Worm (Caenorhabditis elegans) whole organism, L1 larva: Measurements from ENCODE around the gene pqn-39.

Experiments used
- C04F5.9 ChIP-seq: sonication (generic microtip); optimal IDR thresholded peaks from 2 replicates; lab custom pipeline; 2016; ENCODE audit warnings: missing genetic modification characterization, missing compliant biosample characterization
- C16A3.4 ChIP-seq: fragments of 150-350 bp; optimal IDR thresholded peaks from 2 replicates; lab custom pipeline; 2014; ENCODE audit warnings: missing biosample characterization, missing genetic modification characterization
- C34B4.2 ChIP-seq: sonication (generic microtip); optimal IDR thresholded peaks from 2 replicates; lab custom pipeline; 2017; ENCODE audit warnings: mild to moderate bottlenecking, missing genetic modification characterization, missing compliant biosample characterization
- alr-1 ChIP-seq: fragments of 200-800 bp; sonication (Bioruptor generic); optimal IDR thresholded peaks from 2 replicates; lab custom pipeline; 2018; ENCODE audit warnings: borderline replicate concordance, mild to moderate bottlenecking, missing genetic modification characterization, missing compliant biosample characterization
- aly-2 ChIP-seq: fragments of 150-350 bp; optimal IDR thresholded peaks from 2 replicates; lab custom pipeline; 2014; ENCODE audit warnings: missing biosample characterization, missing genetic modification characterization
- ama-1 ChIP-seq: fragments of 150-350 bp; optimal IDR thresholded peaks from 2 replicates; lab custom pipeline; 2014
- ceh-63 ChIP-seq: fragments of 200-800 bp; sonication (Bioruptor generic); optimal IDR thresholded peaks from 2 replicates; lab custom pipeline; 2018; ENCODE audit warnings: mild to moderate bottlenecking, missing genetic modification characterization, missing compliant biosample characterization
- ceh-8 ChIP-seq: fragments of 200-800 bp; sonication (Bioruptor generic); optimal IDR thresholded peaks from 2 replicates; lab custom pipeline; 2018; ENCODE audit warnings: mild to moderate bottlenecking, missing genetic modification characterization, moderate library complexity, missing compliant biosample characterization
- ceh-82 ChIP-seq, 3 experiments: fragments of 150-350 bp in 1 of 3; sonication (generic microtip) in 2 of 3; optimal IDR thresholded peaks; 2 replicates each; lab custom pipeline; 2014 to 2017; ENCODE audit warnings: missing biosample characterization in 3 of 3, missing genetic modification characterization in 3 of 3
- ceh-90 ChIP-seq: sonication (generic microtip); optimal IDR thresholded peaks from 2 replicates; lab custom pipeline; 2016; ENCODE audit warnings: missing genetic modification characterization, missing compliant biosample characterization
- dsc-1 ChIP-seq: sonication (generic microtip); optimal IDR thresholded peaks from 2 replicates; lab custom pipeline; 2016; ENCODE audit warnings: mild to moderate bottlenecking, missing genetic modification characterization, missing compliant biosample characterization
- efl-3 ChIP-seq: fragments of 200-800 bp; sonication (Bioruptor generic); optimal IDR thresholded peaks from 2 replicates; lab custom pipeline; 2018; ENCODE audit warnings: mild to moderate bottlenecking, missing genetic modification characterization, missing compliant biosample characterization
- egl-27 ChIP-seq, 2 experiments: fragments of 150-350 bp in 1 of 2; sonication (generic microtip); optimal IDR thresholded peaks; 3 replicates each; lab custom pipeline; 2017 to 2018; ENCODE audit warnings: missing biosample characterization in 2 of 2, missing genetic modification characterization in 2 of 2, missing genetic modification reagents in 2 of 2
- elt-3 ChIP-seq, 6 experiments: fragments of 150-350 bp in 1 of 6; sonication (generic microtip); optimal IDR thresholded peaks; 2 replicates each; lab custom pipeline; 2017 to 2018; ENCODE audit warnings: missing biosample characterization in 6 of 6, missing genetic modification characterization in 6 of 6, inconsistent platforms in 1 of 6
- fkh-10 ChIP-seq: sonication (generic microtip); optimal IDR thresholded peaks from 2 replicates; lab custom pipeline; 2017; ENCODE audit warnings: missing biosample characterization, missing genetic modification reagents, missing genetic modification characterization
- fkh-4 ChIP-seq: sonication (generic microtip); optimal IDR thresholded peaks from 2 replicates; lab custom pipeline; 2016; ENCODE audit warnings: missing compliant biosample characterization, missing genetic modification characterization, borderline replicate concordance
- fkh-8 ChIP-seq: sonication (generic microtip); optimal IDR thresholded peaks from 2 replicates; lab custom pipeline; 2016; ENCODE audit warnings: mild to moderate bottlenecking, missing genetic modification characterization, missing compliant biosample characterization
- fos-1 ChIP-seq: fragments of 150-350 bp; optimal IDR thresholded peaks from 2 replicates; lab custom pipeline; 2014; ENCODE audit warnings: missing biosample characterization, missing genetic modification characterization
- hlh-17 ChIP-seq: fragments of 200-800 bp; sonication (Bioruptor generic); optimal IDR thresholded peaks from 2 replicates; lab custom pipeline; 2018; ENCODE audit warnings: missing genetic modification characterization, mild to moderate bottlenecking, missing compliant biosample characterization, moderate library complexity, borderline replicate concordance
- hlh-4 ChIP-seq: sonication (generic microtip); optimal IDR thresholded peaks from 2 replicates; lab custom pipeline; 2016; ENCODE audit warnings: mild to moderate bottlenecking, missing genetic modification characterization, missing compliant biosample characterization
- hpl-2 ChIP-seq: fragments of 150-350 bp; optimal IDR thresholded peaks from 2 replicates; lab custom pipeline; 2014; ENCODE audit warnings: missing biosample characterization, missing genetic modification reagents, missing genetic modification characterization
- irx-1 ChIP-seq: sonication (generic microtip); optimal IDR thresholded peaks from 2 replicates; lab custom pipeline; 2016; ENCODE audit warnings: missing genetic modification characterization, missing compliant biosample characterization
- isw-1 ChIP-seq: fragments of 200-800 bp; sonication (Bioruptor generic); IDR thresholded peaks from 2 replicates; pipeline ENCODE4 v1.3.6; 2022; ENCODE audit warnings: missing genetic modification characterization, missing compliant biosample characterization
- jun-1 ChIP-seq: fragments of 150-350 bp; optimal IDR thresholded peaks from 2 replicates; lab custom pipeline; 2014; ENCODE audit warnings: missing biosample characterization, missing genetic modification reagents, missing genetic modification characterization
- lin-13 ChIP-seq: fragments of 150-350 bp; optimal IDR thresholded peaks from 2 replicates; lab custom pipeline; 2014; ENCODE audit warnings: missing biosample characterization, missing genetic modification reagents, missing genetic modification characterization
- lin-14 ChIP-seq: fragments of 200-800 bp; sonication (Bioruptor generic); optimal IDR thresholded peaks from 2 replicates; lab custom pipeline; 2018; ENCODE audit warnings: mild to moderate bottlenecking, missing genetic modification characterization, moderate library complexity, missing compliant biosample characterization
- lin-15B ChIP-seq: fragments of 150-350 bp; sonication (generic microtip); optimal IDR thresholded peaks from 3 replicates; lab custom pipeline; 2014; ENCODE audit warnings: missing biosample characterization, missing genetic modification characterization
- lsy-2 ChIP-seq, 2 experiments: fragments of 150-350 bp; optimal IDR thresholded peaks; 2 replicates each; lab custom pipeline; 2014; ENCODE audit warnings: missing biosample characterization in 2 of 2, missing genetic modification characterization in 2 of 2
- mab-9 ChIP-seq: fragments of 200-800 bp; sonication (Bioruptor generic); IDR thresholded peaks from 2 replicates; pipeline ENCODE4 v1.3.6; 2022; ENCODE audit warnings: missing genetic modification reagents, missing genetic modification characterization, missing compliant biosample characterization
- mef-2 ChIP-seq: fragments of 150-350 bp; optimal IDR thresholded peaks from 2 replicates; lab custom pipeline; 2014; ENCODE audit warnings: missing biosample characterization, missing genetic modification characterization
- mep-1 ChIP-seq: fragments of 150-350 bp; optimal IDR thresholded peaks from 2 replicates; lab custom pipeline; 2014; ENCODE audit warnings: missing biosample characterization, missing genetic modification characterization
- nhr-11 ChIP-seq: fragments of 150-350 bp; optimal IDR thresholded peaks from 2 replicates; lab custom pipeline; 2014; ENCODE audit warnings: missing biosample characterization, missing genetic modification characterization
- nhr-19 ChIP-seq: fragments of 200-800 bp; sonication (Bioruptor generic); conservative IDR thresholded peaks from 2 replicates; pipeline ENCODE4 v1.3.6; 2022; ENCODE audit warnings: missing genetic modification characterization, missing compliant biosample characterization
- nhr-20 ChIP-seq: sonication (generic microtip); optimal IDR thresholded peaks from 2 replicates; lab custom pipeline; 2016; ENCODE audit warnings: mild to moderate bottlenecking, missing genetic modification characterization, missing compliant biosample characterization
- nhr-47 ChIP-seq: sonication (generic microtip); optimal IDR thresholded peaks from 2 replicates; lab custom pipeline; 2016; ENCODE audit warnings: mild to moderate bottlenecking, missing genetic modification characterization, moderate library complexity, missing compliant biosample characterization
- nhr-85 ChIP-seq: sonication (generic microtip); peaks from one replicate; lab custom pipeline; 2016; ENCODE audit warnings: missing genetic modification characterization, inconsistent platforms, missing compliant biosample characterization
- nhr-90 ChIP-seq: sonication (generic microtip); optimal IDR thresholded peaks from 2 replicates; lab custom pipeline; 2016; ENCODE audit warnings: mild to moderate bottlenecking, missing genetic modification characterization, missing compliant biosample characterization; ENCODE audit not compliant: poor library complexity
- pax-3 ChIP-seq: fragments of 200-800 bp; sonication (Bioruptor generic); optimal IDR thresholded peaks from 2 replicates; lab custom pipeline; 2018; ENCODE audit warnings: mild to moderate bottlenecking, missing genetic modification characterization, moderate library complexity, missing compliant biosample characterization
- skn-1 ChIP-seq: fragments of 150-350 bp; optimal IDR thresholded peaks from 2 replicates; lab custom pipeline; 2014; ENCODE audit warnings: missing biosample characterization, missing genetic modification characterization
- snu-23 ChIP-seq: sonication (generic microtip); optimal IDR thresholded peaks from 2 replicates; lab custom pipeline; 2016; ENCODE audit warnings: missing genetic modification characterization, missing compliant biosample characterization
- sox-4 ChIP-seq: sonication (generic microtip); optimal IDR thresholded peaks from 2 replicates; lab custom pipeline; 2016; ENCODE audit warnings: missing genetic modification characterization, missing compliant biosample characterization
- sptf-1 ChIP-seq: fragments of 150-350 bp; optimal IDR thresholded peaks from 2 replicates; lab custom pipeline; 2014; ENCODE audit warnings: missing biosample characterization, missing genetic modification characterization
- sup-37 ChIP-seq: fragments of 200-800 bp; sonication (Bioruptor generic); optimal IDR thresholded peaks from 2 replicates; lab custom pipeline; 2018; ENCODE audit warnings: mild to moderate bottlenecking, missing genetic modification characterization, missing compliant biosample characterization
- tbx-2 ChIP-seq: sonication (generic microtip); optimal IDR thresholded peaks from 2 replicates; lab custom pipeline; 2016; ENCODE audit warnings: missing genetic modification characterization, missing compliant biosample characterization
- unc-30 ChIP-seq: sonication (generic microtip); optimal IDR thresholded peaks from 2 replicates; lab custom pipeline; 2017; ENCODE audit warnings: missing biosample characterization, missing genetic modification characterization
- unc-86 ChIP-seq: sonication (generic microtip); optimal IDR thresholded peaks from 2 replicates; lab custom pipeline; 2016; ENCODE audit warnings: missing genetic modification characterization, missing compliant biosample characterization
- xbp-1 ChIP-seq: sonication (generic microtip); optimal IDR thresholded peaks from 2 replicates; lab custom pipeline; 2016; ENCODE audit warnings: missing genetic modification characterization, missing compliant biosample characterization
- zag-1 ChIP-seq: fragments of 150-350 bp; optimal IDR thresholded peaks from 2 replicates; lab custom pipeline; 2014; ENCODE audit warnings: missing biosample characterization, missing genetic modification characterization
- ztf-11 ChIP-seq, 2 experiments: sonication (generic microtip); optimal IDR thresholded peaks; 2 replicates each; lab custom pipeline; 2016 to 2017; ENCODE audit warnings: missing genetic modification characterization in 2 of 2, missing biosample characterization in 1 of 2, missing compliant biosample characterization in 1 of 2
- ztf-4 ChIP-seq: fragments of 150-350 bp; optimal IDR thresholded peaks from 2 replicates; lab custom pipeline; 2014; ENCODE audit warnings: missing biosample characterization, missing genetic modification characterization

pqn-39 gene

ce11 chrX:14016698-14017097 is 48.2 kb upstream of the pqn-39 start (continued):
- TF ChIP-seq lin-13 (GFP tag; lab: Kevin White, UChicago) (peak; percentile 18), mef-2 (tag; lab: Kevin White, UChicago) (peak; percentile 12), unc-30 (tag; lab: Kevin White, UChicago) (no peak), xbp-1 (peak; percentile 54), fkh-8 (tag; lab: Kevin White, UChicago) (no peak), hlh-4 (tag; lab: Kevin White, UChicago) (no peak), nhr-19 (GFP tag; lab: Robert Waterston, UW) (peak; percentile 55), lin-14 (peak; percentile 96), sup-37 (GFP tag; lab: Kevin White, UChicago) (peak; percentile 7), unc-86 (tag; lab: Kevin White, UChicago) (peak; percentile 65), elt-3 (tag; optimal IDR thresholded peaks at IDR 0.05; lab: Kevin White, UChicago) (no peak), sox-4 (tag; lab: Kevin White, UChicago) (no peak), pax-3 (tag; lab: Kevin White, UChicago) (no peak), ztf-11 (tag; optimal IDR thresholded peaks at IDR 0.05; lab: Kevin White, UChicago) (no peak), nhr-47 (tag; lab: Kevin White, UChicago) (peak; percentile 61), mep-1 (tag; lab: Kevin White, UChicago) (no peak)

- TF ChIP-seq efl-3 (no peak), fkh-10 (GFP tag; lab: Kevin White, UChicago) (peak; percentile 48), hlh-17 (GFP tag; lab: Kevin White, UChicago) (no peak), fos-1 (tag; lab: Kevin White, UChicago) (peak; percentile 78), nhr-90 (peak; percentile 85), mep-1 (tag; lab: Kevin White, UChicago) (peak; percentile 74), ceh-82 (tag; optimal IDR thresholded peaks at IDR 0.05; lab: Kevin White, UChicago) (peak; percentile 68 to 87 (median 69)), unc-30 (tag; lab: Kevin White, UChicago) (no peak), irx-1 (tag; lab: Kevin White, UChicago) (peak; percentile 65), hpl-2 (GFP tag; lab: Kevin White, UChicago) (no peak), C04F5.9 (tag; lab: Kevin White, UChicago) (no peak), nhr-20 (tag; lab: Kevin White, UChicago) (peak; percentile 87), ceh-8 (GFP tag; lab: Kevin White, UChicago) (no peak), ama-1 (no peak), nhr-19 (GFP tag; lab: Robert Waterston, UW) (peak; percentile 83), unc-86 (tag; lab: Kevin White, UChicago) (peak; percentile 69), alr-1 (tag; lab: Kevin White, UChicago) (no peak), fkh-4 (tag; lab: Kevin White, UChicago) (no peak), fkh-8 (tag; lab: Kevin White, UChicago) (peak; percentile 78), pax-3 (tag; lab: Kevin White, UChicago) (peak; percentile 58), isw-1 (GFP tag; lab: Robert Waterston, UW) (peak; percentile 53), ceh-63 (GFP tag; lab: Kevin White, UChicago) (peak; percentile 5), lsy-2 (tag; optimal IDR thresholded peaks at IDR 0.05; lab: Kevin White, UChicago) (peak; percentile 60 to 75), zag-1 (tag; lab: Kevin White, UChicago) (peak; percentile 47), nhr-47 (tag; lab: Kevin White, UChicago) (peak; percentile 88), nhr-11 (tag; lab: Kevin White, UChicago) (peak; percentile 1), aly-2 (peak; percentile 48), C16A3.4 (peak; percentile 77), lin-15B (tag; lab: Kevin White, UChicago) (no peak), dsc-1 (tag; lab: Kevin White, UChicago) (peak; percentile 89), skn-1 (tag; lab: Kevin White, UChicago) (peak; percentile 66), lin-14 (peak; percentile 88), snu-23 (GFP tag; lab: Kevin White, UChicago) (peak; percentile 92), nhr-85 (tag; lab: Kevin White, UChicago) (peak; percentile 60), ztf-4 (tag; lab: Kevin White, UChicago) (peak; percentile 61), jun-1 (tag; lab: Kevin White, UChicago) (peak; percentile 37), ceh-90 (tag; lab: Kevin White, UChicago) (no peak), sptf-1 (tag; lab: Kevin White, UChicago) (no peak), tbx-2 (tag; lab: Kevin White, UChicago) (peak; percentile 80), lin-13 (GFP tag; lab: Kevin White, UChicago) (peak; percentile 22), C34B4.2 (tag; lab: Kevin White, UChicago) (no peak), mab-9 (GFP tag; lab: Robert Waterston, UW) (no peak), egl-27 (tag; optimal IDR thresholded peaks at IDR 0.05; lab: Kevin White, UChicago) (peak in 1 of 2 experiments; percentile 16)
Observed at ce11 chrX:14015808-14016207, 47.3 kb upstream of the pqn-39 start.
